Worm (Caenorhabditis elegans): ENCODE measurements around the gene C50C3.1.

ce11 chrIII:8144574-8145065 is 47.2 kb upstream of the C50C3.1 start, which contains the start of the genes C14B9.8 and mrpl-18:
- TF ChIP-seq hlh-30 (tag; optimal IDR thresholded peaks at IDR 0.05; ENCODE audit: insufficient read depth) (peak; percentile 76), nhr-6 (tag; optimal IDR thresholded peaks at IDR 0.05) (peak; percentile 55), skn-1 (tag; optimal IDR thresholded peaks at IDR 0.05) (no peak), nhr-237 (tag; optimal IDR thresholded peaks at IDR 0.05) (no peak), gei-8 (GFP tag; optimal IDR thresholded peaks at IDR 0.05) (no peak), T26A8.4 (GFP tag; IDR thresholded peaks at IDR 0.05) (0 out of 2 replicates have a peak, but pooled peaks have one; percentile 30), unc-62 (GFP tag; optimal IDR thresholded peaks at IDR 0.05 in 1 of 2) (no peak), unc-62 (tag; optimal IDR thresholded peaks at IDR 0.05) (no peak), lin-29 (GFP tag; IDR thresholded peaks at IDR 0.05) (no peak), unc-39 (tag; optimal IDR thresholded peaks at IDR 0.05) (no peak), madf-5 (GFP tag; IDR thresholded peaks at IDR 0.05) (no peak), daf-12 (tag; optimal IDR thresholded peaks at IDR 0.05) (no peak), mdl-1 (tag; optimal IDR thresholded peaks at IDR 0.05) (peak in 1 of 2 experiments; percentile 45)
